Worm (Caenorhabditis elegans) whole organism, L2 larva: ENCODE measurements around the gene M106.7.
"Not testable (repeated sequence)": the region's sequence is repeated elsewhere in the genome, so short reads cannot be mapped to it uniquely, and the experiment has no call there.

Source experiments
- C34F6.9 ChIP-seq: fragments of 150-350 bp; optimal IDR thresholded peaks from 2 replicates; lab custom pipeline; 2014; ENCODE audit warnings: missing biosample characterization, missing genetic modification characterization
- F13H6.1 ChIP-seq: sonication (generic microtip); optimal IDR thresholded peaks from 2 replicates; lab custom pipeline; 2016; ENCODE audit warnings: missing genetic modification characterization, missing compliant biosample characterization
- R02D3.7 ChIP-seq: fragments of 150-350 bp; optimal IDR thresholded peaks from 2 replicates; lab custom pipeline; 2014; ENCODE audit warnings: missing biosample characterization, missing genetic modification characterization
- Y55F3AM.14 ChIP-seq: fragments of 200-800 bp; sonication (Bioruptor generic); optimal IDR thresholded peaks from 2 replicates; lab custom pipeline; 2018; ENCODE audit warnings: mild to moderate bottlenecking, missing genetic modification characterization, missing compliant biosample characterization
- ZK546.5 ChIP-seq: sonication (generic microtip); optimal IDR thresholded peaks from 2 replicates; lab custom pipeline; 2017; ENCODE audit warnings: missing biosample characterization, missing genetic modification characterization
- aly-2 ChIP-seq: fragments of 150-350 bp; optimal IDR thresholded peaks from 2 replicates; lab custom pipeline; 2014; ENCODE audit warnings: missing biosample characterization, missing genetic modification characterization
- ama-1 ChIP-seq: fragments of 150-350 bp; optimal IDR thresholded peaks from 2 replicates; lab custom pipeline; 2018; ENCODE audit warnings: inconsistent platforms
- blmp-1 ChIP-seq: sonication (generic microtip); optimal IDR thresholded peaks from 2 replicates; lab custom pipeline; 2017; ENCODE audit warnings: missing genetic modification characterization, mild to moderate bottlenecking, missing compliant biosample characterization, antibody characterized with exemption, moderate library complexity; ENCODE audit not compliant: insufficient read depth
- ceh-16 ChIP-seq: fragments of 150-350 bp; optimal IDR thresholded peaks from 2 replicates; lab custom pipeline; 2014; ENCODE audit warnings: missing biosample characterization, missing genetic modification characterization
- ceh-82 ChIP-seq: fragments of 150-350 bp; optimal IDR thresholded peaks from 2 replicates; lab custom pipeline; 2014; ENCODE audit warnings: missing biosample characterization, missing genetic modification characterization
- crh-2 ChIP-seq: sonication (generic microtip); optimal IDR thresholded peaks from 2 replicates; lab custom pipeline; 2017; ENCODE audit warnings: missing biosample characterization, missing genetic modification characterization
- dmd-4 ChIP-seq: sonication (generic microtip); optimal IDR thresholded peaks from 2 replicates; lab custom pipeline; 2017; ENCODE audit warnings: missing biosample characterization, missing genetic modification characterization
- elt-3 ChIP-seq: sonication (generic microtip); optimal IDR thresholded peaks from 2 replicates; lab custom pipeline; 2017; ENCODE audit warnings: missing biosample characterization, missing genetic modification characterization
- fos-1 ChIP-seq: fragments of 150-350 bp; optimal IDR thresholded peaks from 2 replicates; lab custom pipeline; 2014; ENCODE audit warnings: missing biosample characterization, missing genetic modification characterization
- gmeb-1 ChIP-seq: fragments of 150-350 bp; optimal IDR thresholded peaks from 2 replicates; lab custom pipeline; 2014; ENCODE audit warnings: missing biosample characterization, missing genetic modification characterization
- lin-11 ChIP-seq: fragments of 150-350 bp; sonication (generic microtip); optimal IDR thresholded peaks from 2 replicates; lab custom pipeline; 2014; ENCODE audit warnings: missing biosample characterization, missing genetic modification characterization, inconsistent platforms, mixed read lengths
- lin-39 ChIP-seq: fragments of 150-350 bp; optimal IDR thresholded peaks from 2 replicates; lab custom pipeline; 2014; ENCODE audit warnings: missing biosample characterization, missing genetic modification reagents, missing genetic modification characterization
- lsy-2 ChIP-seq, 2 experiments: fragments of 150-350 bp in 1 of 2; sonication (generic microtip) in 1 of 2; optimal IDR thresholded peaks; 2 replicates each; lab custom pipeline; 2014 to 2017; ENCODE audit warnings: missing biosample characterization in 2 of 2, missing genetic modification characterization in 2 of 2
- mab-5 ChIP-seq: fragments of 150-350 bp; optimal IDR thresholded peaks from 2 replicates; lab custom pipeline; 2014; ENCODE audit warnings: missing biosample characterization, missing genetic modification characterization
- mbf-1 ChIP-seq: sonication (generic microtip); optimal IDR thresholded peaks from 2 replicates; lab custom pipeline; 2017; ENCODE audit warnings: missing biosample characterization, missing genetic modification characterization
- nhr-10 ChIP-seq: sonication (generic microtip); optimal IDR thresholded peaks from 2 replicates; lab custom pipeline; 2017; ENCODE audit warnings: missing biosample characterization, missing genetic modification characterization
- nhr-11 ChIP-seq: fragments of 150-350 bp; optimal IDR thresholded peaks from 2 replicates; lab custom pipeline; 2014; ENCODE audit warnings: missing biosample characterization, missing genetic modification characterization
- nhr-12 ChIP-seq: fragments of 150-350 bp; optimal IDR thresholded peaks from 2 replicates; lab custom pipeline; 2014; ENCODE audit warnings: missing biosample characterization, missing genetic modification characterization
- nhr-129 ChIP-seq: fragments of 150-350 bp; optimal IDR thresholded peaks from 2 replicates; lab custom pipeline; 2014; ENCODE audit warnings: missing biosample characterization, missing genetic modification characterization
- nhr-23 ChIP-seq: fragments of 150-350 bp; optimal IDR thresholded peaks from 2 replicates; lab custom pipeline; 2014; ENCODE audit warnings: missing biosample characterization, missing genetic modification reagents, missing genetic modification characterization
- nhr-237 ChIP-seq: fragments of 150-350 bp; optimal IDR thresholded peaks from 2 replicates; lab custom pipeline; 2014; ENCODE audit warnings: missing biosample characterization, missing genetic modification characterization
- nhr-77 ChIP-seq: fragments of 150-350 bp; optimal IDR thresholded peaks from 2 replicates; lab custom pipeline; 2014; ENCODE audit warnings: missing biosample characterization, missing genetic modification characterization
- skn-1 ChIP-seq: sonication (generic microtip); optimal IDR thresholded peaks from 2 replicates; lab custom pipeline; 2017; ENCODE audit warnings: missing biosample characterization, missing genetic modification characterization
- sma-3 ChIP-seq: sonication (generic microtip); optimal IDR thresholded peaks from 2 replicates; lab custom pipeline; 2016; ENCODE audit warnings: missing genetic modification reagents, missing genetic modification characterization, missing compliant biosample characterization
- sma-9 ChIP-seq, 2 experiments: fragments of 150-350 bp in 1 of 2; sonication (generic microtip) in 1 of 2; optimal IDR thresholded peaks; 2 replicates each; lab custom pipeline; 2014 to 2016; ENCODE audit warnings: missing genetic modification characterization in 2 of 2, mild to moderate bottlenecking in 1 of 2, missing biosample characterization in 1 of 2, missing compliant biosample characterization in 1 of 2, missing genetic modification reagents in 1 of 2, moderate library complexity in 1 of 2
- snpc-4 ChIP-seq: fragments of 150-350 bp; optimal IDR thresholded peaks from 2 replicates; lab custom pipeline; 2014; ENCODE audit warnings: missing biosample characterization, missing genetic modification characterization
- unc-39 ChIP-seq: fragments of 150-350 bp; optimal IDR thresholded peaks from 2 replicates; lab custom pipeline; 2014; ENCODE audit warnings: missing biosample characterization, missing genetic modification characterization
- unc-55 ChIP-seq: fragments of 150-350 bp; sonication (generic microtip); optimal IDR thresholded peaks from 3 replicates; lab custom pipeline; 2014; ENCODE audit warnings: missing biosample characterization, missing genetic modification reagents, missing genetic modification characterization
- zag-1 ChIP-seq: fragments of 150-350 bp; optimal IDR thresholded peaks from 2 replicates; lab custom pipeline; 2014; ENCODE audit warnings: missing biosample characterization, missing genetic modification characterization
- ztf-1 ChIP-seq: fragments of 200-800 bp; sonication (Bioruptor generic); conservative IDR thresholded peaks from 2 replicates; pipeline ENCODE4 v1.3.6; 2022; ENCODE audit warnings: missing genetic modification characterization, missing compliant biosample characterization
- ztf-11 ChIP-seq: sonication (generic microtip); optimal IDR thresholded peaks from 2 replicates; lab custom pipeline; 2017; ENCODE audit warnings: missing biosample characterization, missing genetic modification characterization
- ztf-4 ChIP-seq: fragments of 150-350 bp; optimal IDR thresholded peaks from 2 replicates; lab custom pipeline; 2014; ENCODE audit warnings: missing biosample characterization, missing genetic modification characterization

The M106.7 gene

ce11 chrII:10857077-10857476 lies at the start of gene M106.7:
TSS of gene M106.7 (minus strand) at chrII:10857177.
- TF ChIP-seq lin-39 (tag; lab: Kevin White, UChicago) (no peak), skn-1 (tag; lab: Kevin White, UChicago) (no peak), blmp-1 (tag; lab: Kevin White, UChicago) (no peak), nhr-12 (tag; lab: Kevin White, UChicago) (no peak), nhr-77 (tag; lab: Kevin White, UChicago) (no peak), C34F6.9 (no peak), R02D3.7 (tag; lab: Kevin White, UChicago) (no peak)

ce11 chrII:10904379-10904778 lies 47.4 kb upstream of the M106.7 start, which contains the start of gene sra-12:
TSS of gene sra-12 (minus strand) at chrII:10904479.
- TF ChIP-seq mab-5 (tag; lab: Kevin White, UChicago); zag-1 (tag; lab: Kevin White, UChicago); sma-3: not testable (repeated sequence)
- TF ChIP-seq, all 48 proteins: peak for 0; not testable (repeated sequence) for 48

- TF ChIP-seq ztf-1 (GFP tag; lab: Robert Waterston, UW): no peak
- no peak for TF ChIP-seq ztf-4 (tag; lab: Kevin White, UChicago)
These were observed 45.1 kb upstream of the M106.7 start, which contains the start of gene gly-1 for ce11 chrII:10902104-10902503. TSS of gene gly-1 (minus strand) at chrII:10902204.

ce11 chrII:10898998-10899397 lies 42.0 kb upstream of the M106.7 start:
- TF ChIP-seq fos-1 (tag; lab: Kevin White, UChicago) (no peak), elt-3 (no peak), nhr-237 (tag; lab: Kevin White, UChicago) (no peak), Y55F3AM.14 (no peak), unc-39 (no peak), skn-1 (tag; lab: Kevin White, UChicago) (no peak), nhr-11 (tag; lab: Kevin White, UChicago) (no peak), lin-11 (tag; lab: Kevin White, UChicago) (no peak), ztf-1 (GFP tag; lab: Robert Waterston, UW) (no peak), dmd-4 (tag; lab: Kevin White, UChicago) (no peak), ceh-82 (no peak), snpc-4 (no peak), sma-9 (GFP tag; optimal IDR thresholded peaks at IDR 0.05; lab: Kevin White, UChicago) (no peak), sma-9 (tag; optimal IDR thresholded peaks at IDR 0.05; lab: Kevin White, UChicago) (no peak), zag-1 (tag; lab: Kevin White, UChicago) (no peak), ceh-16 (tag; lab: Kevin White, UChicago) (no peak), aly-2 (tag; lab: Kevin White, UChicago) (no peak), R02D3.7 (tag; lab: Kevin White, UChicago) (no peak), ama-1 (lab: Kevin White, UChicago) (no peak), blmp-1 (tag; lab: Kevin White, UChicago) (no peak), ztf-11 (tag; lab: Kevin White, UChicago) (no peak)

- no peak for TF ChIP-seq ztf-11 (tag; lab: Kevin White, UChicago)
- TF ChIP-seq lin-11 (tag; lab: Kevin White, UChicago): no peak
These were observed 39.0 kb upstream of the M106.7 start for ce11 chrII:10895959-10896358.

ce11 chrII:10894996-10895395 lies 38.0 kb upstream of the M106.7 start, which contains the start of gene sra-10:
TSS of gene sra-10 (minus strand) at chrII:10895096.
- TF ChIP-seq unc-39 (no peak), ceh-82 (no peak), mab-5 (tag; lab: Kevin White, UChicago) (no peak), aly-2 (tag; lab: Kevin White, UChicago) (no peak), ztf-11 (tag; lab: Kevin White, UChicago) (no peak), mbf-1 (tag; lab: Kevin White, UChicago) (no peak), ztf-1 (GFP tag; lab: Robert Waterston, UW) (no peak), F13H6.1 (tag; lab: Kevin White, UChicago) (no peak)

ce11 chrII:10888979-10889378 lies 32.0 kb upstream of the M106.7 start, which contains the start of gene ptr-8:
TSS of gene ptr-8 (plus strand) at chrII:10889279.
- TF ChIP-seq nhr-129 (tag; lab: Kevin White, UChicago) (no peak), mab-5 (tag; lab: Kevin White, UChicago) (no peak), fos-1 (tag; lab: Kevin White, UChicago) (no peak), sma-3 (no peak), nhr-10 (tag; lab: Kevin White, UChicago) (no peak), nhr-23 (tag; lab: Kevin White, UChicago) (no peak), crh-2 (tag; lab: Kevin White, UChicago) (no peak), lsy-2 (tag; optimal IDR thresholded peaks at IDR 0.05; lab: Kevin White, UChicago) (no peak), lin-11 (tag; lab: Kevin White, UChicago) (no peak), elt-3 (no peak), sma-9 (GFP tag; optimal IDR thresholded peaks at IDR 0.05; lab: Kevin White, UChicago) (no peak), sma-9 (tag; optimal IDR thresholded peaks at IDR 0.05; lab: Kevin White, UChicago) (no peak), gmeb-1 (tag; lab: Kevin White, UChicago) (no peak), nhr-237 (tag; lab: Kevin White, UChicago) (no peak), ZK546.5 (tag; lab: Kevin White, UChicago) (no peak), unc-55 (GFP tag; lab: Kevin White, UChicago) (no peak), lin-39 (tag; lab: Kevin White, UChicago) (no peak), aly-2 (tag; lab: Kevin White, UChicago) (no peak)
- TF ChIP-seq, all 48 proteins: peak for 0
